Worm (Caenorhabditis elegans): ENCODE measurements around the gene ZK971.1.

DNA sequence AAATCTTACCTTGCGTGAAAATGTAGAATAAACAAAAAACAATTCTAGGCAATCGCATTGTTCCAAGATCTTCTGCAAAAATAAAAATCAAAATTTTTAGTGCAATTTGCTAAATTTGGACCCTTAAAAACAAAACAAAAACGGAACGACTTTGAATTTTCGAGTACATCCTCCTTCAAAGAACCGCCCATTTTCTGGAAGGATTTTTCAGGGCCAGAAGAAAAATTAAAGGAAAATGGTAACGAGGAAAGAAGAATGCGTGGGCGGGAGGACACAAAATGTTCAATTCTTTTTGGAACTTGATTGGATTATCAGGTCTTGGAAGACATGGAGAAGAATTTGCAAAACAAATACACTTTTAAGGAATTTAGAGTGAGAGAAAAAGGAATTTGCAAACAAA lies 8.4 kb downstream of the ZK971.1 start, which contains the start of gene F54B3.4:
- TF ChIP-seq T26A5.8 (tag; optimal IDR thresholded peaks at IDR 0.05) (no peak), madf-3 (GFP tag; IDR thresholded peaks at IDR 0.05) (no peak), C06A6.2 (GFP tag; conservative IDR thresholded peaks at IDR 0.05) (no peak), F52B5.7 (tag; optimal IDR thresholded peaks at IDR 0.05) (no peak), nhr-80 (tag; optimal IDR thresholded peaks at IDR 0.05) (no peak), snpc-3.4 (tag; optimal IDR thresholded peaks at IDR 0.05) (no peak), K11D2.4 (GFP tag; IDR thresholded peaks at IDR 0.05) (no peak), ceh-100 (GFP tag; IDR thresholded peaks at IDR 0.05) (no peak), ceh-58 (GFP tag; IDR thresholded peaks at IDR 0.05) (no peak)
